Worm (Caenorhabditis elegans) whole organism, L4 larva: ENCODE results near the gene F59A1.13.

ENCODE experiments used
- R02D3.7 ChIP-seq: fragments of 150-350 bp; sonication (generic microtip); optimal IDR thresholded peaks from 3 replicates; lab custom pipeline; 2014; ENCODE audit warnings: missing biosample characterization, missing genetic modification characterization
- ama-1 ChIP-seq: fragments of 150-350 bp; optimal IDR thresholded peaks from 2 replicates; lab custom pipeline; 2014; ENCODE audit warnings: inconsistent platforms, mixed read lengths
- ceh-28 ChIP-seq: fragments of 150-350 bp; optimal IDR thresholded peaks from 2 replicates; lab custom pipeline; 2014; ENCODE audit warnings: missing biosample characterization, missing genetic modification reagents, missing genetic modification characterization
- ceh-32 ChIP-seq: sonication (generic microtip); optimal IDR thresholded peaks from 2 replicates; lab custom pipeline; 2016; ENCODE audit warnings: mild to moderate bottlenecking, missing genetic modification characterization, missing compliant biosample characterization; ENCODE audit not compliant: poor library complexity
- ceh-82 ChIP-seq: sonication (generic microtip); optimal IDR thresholded peaks from 2 replicates; lab custom pipeline; 2017; ENCODE audit warnings: missing biosample characterization, missing genetic modification characterization
- nhr-11 ChIP-seq: fragments of 150-350 bp; optimal IDR thresholded peaks from 2 replicates; lab custom pipeline; 2014; ENCODE audit warnings: missing biosample characterization, missing genetic modification characterization
- nhr-28 ChIP-seq: fragments of 150-350 bp; optimal IDR thresholded peaks from 2 replicates; lab custom pipeline; 2014; ENCODE audit warnings: missing biosample characterization, missing genetic modification characterization
- unc-130 ChIP-seq: sonication (generic microtip); optimal IDR thresholded peaks from 2 replicates; lab custom pipeline; 2016; ENCODE audit warnings: missing genetic modification reagents, missing genetic modification characterization, missing compliant biosample characterization
- unc-62 ChIP-seq, 3 experiments: fragments of 150-350 bp in 1 of 3; sonication (generic microtip); optimal IDR thresholded peaks in 2 of 3; peaks in 1 of 3; 1 replicate in 1 of 3; 2 replicates in 2 of 3; lab custom pipeline; 2014 to 2017; ENCODE audit warnings: missing biosample characterization in 3 of 3, missing genetic modification characterization in 3 of 3, missing genetic modification reagents in 3 of 3, missing genotype in 1 of 3

- no peak for TF ChIP-seq ama-1
- TF ChIP-seq ceh-32 (tag; lab: Kevin White, UChicago), result no peak
- no peak for TF ChIP-seq nhr-11 (tag; lab: Kevin White, UChicago)
- TF ChIP-seq nhr-28 (tag; lab: Kevin White, UChicago), result no peak
- no peak for TF ChIP-seq unc-130 (GFP tag; lab: Kevin White, UChicago)
- no peak for TF ChIP-seq ceh-82
- TF ChIP-seq R02D3.7 (tag; lab: Kevin White, UChicago), result no peak
- TF ChIP-seq ceh-28 (tag; lab: Kevin White, UChicago), result no peak
- TF ChIP-seq unc-62 (GFP tag; optimal IDR thresholded peaks at IDR 0.05 in 1 of 2; lab: Kevin White, UChicago), result no peak
- TF ChIP-seq unc-62 (tag; optimal IDR thresholded peaks at IDR 0.05; lab: Kevin White, UChicago), result no peak
Measured at ce11 chrV:17683763-17684162, 7.1 kb downstream of the F59A1.13 start, which contains the start of gene F59A1.15.
